Fruit fly (Drosophila melanogaster) whole organism, embryonic: Measurements from ENCODE around the gene yellow-e.

ENCODE experiments used
- CG10979 ChIP-seq: fragments of 200-800 bp; sonication (Bioruptor generic); optimal IDR thresholded peaks from 2 replicates; lab custom pipeline; 2018; ENCODE audit warnings: missing biosample characterization, mild to moderate bottlenecking, missing genetic modification characterization, moderate library complexity
- CG15696 ChIP-seq: fragments of 200-800 bp; sonication (Bioruptor generic); optimal IDR thresholded peaks from 2 replicates; lab custom pipeline; 2019; ENCODE audit warnings: missing biosample characterization, mild to moderate bottlenecking, missing genetic modification characterization, moderate library complexity
- CG2678 ChIP-seq: fragments of 200-800 bp; sonication (Bioruptor generic); optimal IDR thresholded peaks from 3 replicates; lab custom pipeline; 2019; ENCODE audit warnings: missing biosample characterization, mild to moderate bottlenecking, missing genetic modification characterization, moderate library complexity
- CG4707 ChIP-seq: fragments of 200-800 bp; sonication (Bioruptor generic); optimal IDR thresholded peaks from 2 replicates; lab custom pipeline; 2018; ENCODE audit warnings: missing biosample characterization, mild to moderate bottlenecking, missing genetic modification characterization, moderate library complexity
- CG7928 ChIP-seq: fragments of 200-800 bp; sonication (Bioruptor generic); optimal IDR thresholded peaks from 2 replicates; lab custom pipeline; 2017; ENCODE audit warnings: missing biosample characterization, mild to moderate bottlenecking, missing genetic modification characterization
- HmgZ ChIP-seq: fragments of 200-800 bp; sonication (Bioruptor generic); optimal IDR thresholded peaks from 2 replicates; lab custom pipeline; 2018; ENCODE audit warnings: missing biosample characterization, mild to moderate bottlenecking, missing genetic modification characterization
- Myb ChIP-seq: fragments of 200-800 bp; sonication (Bioruptor generic); optimal IDR thresholded peaks from 2 replicates; lab custom pipeline; 2016; ENCODE audit warnings: missing biosample characterization, missing genetic modification characterization
- Oaz ChIP-seq: fragments of 200-800 bp; sonication (Bioruptor generic); IDR thresholded peaks from 2 replicates; pipeline ENCODE4 v1.3.6; 2022; ENCODE audit warnings: missing biosample characterization, missing genetic modification characterization
- lab ChIP-seq: fragments of 200-800 bp; sonication (Bioruptor generic); optimal IDR thresholded peaks from 3 replicates; lab custom pipeline; 2017; ENCODE audit warnings: missing biosample characterization, missing genetic modification characterization, mild to moderate bottlenecking, moderate library complexity, missing genetic modification reagents
- ttk ChIP-seq: fragments of 200-800 bp; sonication (Bioruptor generic); IDR thresholded peaks from 2 replicates; pipeline ENCODE4 v2.1.2; 2022; ENCODE audit warnings: missing biosample characterization, missing genetic modification characterization

DNA sequence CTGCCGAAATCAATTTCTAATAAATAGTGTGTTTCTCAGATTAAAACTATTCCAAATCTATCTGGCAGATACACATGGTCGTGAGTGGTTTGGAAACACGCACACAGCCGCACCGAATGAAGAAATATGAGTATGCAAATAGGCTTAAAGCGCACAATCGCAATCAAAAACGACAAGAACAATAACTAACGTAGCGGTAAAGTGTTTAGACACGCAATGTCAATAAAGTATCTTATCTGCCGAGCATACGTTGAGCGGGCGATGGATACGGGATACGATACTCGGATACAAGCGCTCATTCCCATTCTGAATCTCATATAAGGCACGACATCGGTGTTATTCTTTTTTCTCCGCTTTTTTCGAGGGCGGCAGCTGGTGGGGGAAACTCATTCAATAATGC, 31.0 kb upstream of the yellow-e start:
- TF ChIP-seq Myb (GFP tag; lab: Kevin White, UChicago), result no peak
- TF ChIP-seq CG15696 (tag; lab: Kevin White, UChicago), result no peak
- TF ChIP-seq lab (GFP tag; lab: Kevin White, UChicago), result peak; percentile 9
- TF ChIP-seq Oaz (GFP tag; lab: Robert Waterston, UW), result no peak
- TF ChIP-seq CG2678 (tag; lab: Kevin White, UChicago), result no peak
- no peak for TF ChIP-seq CG4707 (GFP tag; lab: Kevin White, UChicago)
- no peak for TF ChIP-seq ttk (GFP tag; lab: Robert Waterston, UW)
- TF ChIP-seq HmgZ (tag; lab: Kevin White, UChicago), result no peak
- no peak for TF ChIP-seq CG10979 (tag; lab: Kevin White, UChicago)
- TF ChIP-seq CG7928, result no peak
